Worm (Caenorhabditis elegans) whole organism, L3 larva: ENCODE measurements around the gene R07B7.10.
A peak's percentile ranks its signal among the peaks of the same experiment; 100 is the strongest.

Experiments used
- aly-2 ChIP-seq: fragments of 150-350 bp; optimal IDR thresholded peaks from 2 replicates; lab custom pipeline; 2014; ENCODE audit warnings: missing biosample characterization, missing genetic modification characterization
- ceh-28 ChIP-seq: fragments of 150-350 bp; optimal IDR thresholded peaks from 2 replicates; lab custom pipeline; 2014; ENCODE audit warnings: missing biosample characterization, missing genetic modification reagents, missing genetic modification characterization
- ceh-82 ChIP-seq: fragments of 150-350 bp; optimal IDR thresholded peaks from 2 replicates; lab custom pipeline; 2014; ENCODE audit warnings: missing biosample characterization, missing genetic modification characterization
- daf-12 ChIP-seq: fragments of 150-350 bp; optimal IDR thresholded peaks from 2 replicates; lab custom pipeline; 2014; ENCODE audit warnings: missing biosample characterization, missing genetic modification reagents, missing genetic modification characterization
- egl-27 ChIP-seq: sonication (generic microtip); optimal IDR thresholded peaks from 4 replicates; lab custom pipeline; 2017; ENCODE audit warnings: missing biosample characterization, missing genetic modification reagents, missing genetic modification characterization
- egl-5 ChIP-seq: fragments of 150-350 bp; optimal IDR thresholded peaks from 2 replicates; lab custom pipeline; 2017; ENCODE audit warnings: missing biosample characterization, missing genetic modification reagents, missing genetic modification characterization, inconsistent platforms
- elt-1 ChIP-seq: fragments of 150-350 bp; optimal IDR thresholded peaks from 2 replicates; lab custom pipeline; 2014; ENCODE audit warnings: missing biosample characterization, missing genetic modification characterization
- elt-2 ChIP-seq: sonication (generic microtip); optimal IDR thresholded peaks from 2 replicates; lab custom pipeline; 2016; ENCODE audit warnings: missing genetic modification reagents, mild to moderate bottlenecking, missing genetic modification characterization, missing compliant biosample characterization
- fos-1 ChIP-seq: fragments of 150-350 bp; optimal IDR thresholded peaks from 2 replicates; lab custom pipeline; 2014; ENCODE audit warnings: missing biosample characterization, missing genetic modification characterization
- hmg-11 ChIP-seq: sonication (generic microtip); optimal IDR thresholded peaks from 2 replicates; lab custom pipeline; 2016; ENCODE audit warnings: missing genetic modification characterization, missing compliant biosample characterization
- jun-1 ChIP-seq: fragments of 150-350 bp; optimal IDR thresholded peaks from 2 replicates; lab custom pipeline; 2014; ENCODE audit warnings: missing biosample characterization, missing genetic modification reagents, missing genetic modification characterization
- lin-39 ChIP-seq: fragments of 150-350 bp; optimal IDR thresholded peaks from 2 replicates; lab custom pipeline; 2018; ENCODE audit warnings: missing biosample characterization, missing genetic modification reagents, missing genetic modification characterization
- lsy-12 ChIP-seq: sonication (generic microtip); optimal IDR thresholded peaks from 2 replicates; lab custom pipeline; 2016; ENCODE audit warnings: mild to moderate bottlenecking, missing genetic modification characterization, missing compliant biosample characterization
- nfya-1 ChIP-seq: sonication (generic microtip); optimal IDR thresholded peaks from 2 replicates; lab custom pipeline; 2017; ENCODE audit warnings: missing genetic modification characterization, mild to moderate bottlenecking, missing compliant biosample characterization, antibody characterized with exemption, moderate library complexity; ENCODE audit not compliant: insufficient read depth
- nhr-11 ChIP-seq: fragments of 150-350 bp; optimal IDR thresholded peaks from 2 replicates; lab custom pipeline; 2014; ENCODE audit warnings: missing biosample characterization, missing genetic modification characterization
- nhr-12 ChIP-seq: fragments of 150-350 bp; optimal IDR thresholded peaks from 2 replicates; lab custom pipeline; 2014; ENCODE audit warnings: missing biosample characterization, missing genetic modification characterization
- nhr-23 ChIP-seq: fragments of 150-350 bp; optimal IDR thresholded peaks from 2 replicates; lab custom pipeline; 2014; ENCODE audit warnings: missing biosample characterization, missing genetic modification reagents, missing genetic modification characterization
- nhr-25 ChIP-seq: sonication (generic microtip); optimal IDR thresholded peaks from 2 replicates; lab custom pipeline; 2017; ENCODE audit warnings: missing biosample characterization, missing genetic modification characterization
- nhr-28 ChIP-seq: fragments of 150-350 bp; optimal IDR thresholded peaks from 2 replicates; lab custom pipeline; 2014; ENCODE audit warnings: missing biosample characterization, missing genetic modification characterization
- nhr-67 ChIP-seq: fragments of 150-350 bp; optimal IDR thresholded peaks from 2 replicates; lab custom pipeline; 2014; ENCODE audit warnings: missing biosample characterization, missing genetic modification characterization
- nhr-76 ChIP-seq: fragments of 150-350 bp; sonication (generic microtip); optimal IDR thresholded peaks from 5 replicates; lab custom pipeline; 2014; ENCODE audit warnings: missing biosample characterization, missing genetic modification characterization
- nhr-77 ChIP-seq: fragments of 150-350 bp; optimal IDR thresholded peaks from 2 replicates; lab custom pipeline; 2014; ENCODE audit warnings: missing biosample characterization, missing genetic modification characterization
- pha-4 ChIP-seq: fragments of 150-350 bp; optimal IDR thresholded peaks from 2 replicates; lab custom pipeline; 2014; ENCODE audit warnings: missing biosample characterization, missing genetic modification reagents, missing genetic modification characterization
- pqm-1 ChIP-seq: fragments of 150-350 bp; optimal IDR thresholded peaks from 2 replicates; lab custom pipeline; 2017; ENCODE audit warnings: missing biosample characterization, missing genetic modification characterization, inconsistent platforms
- sea-2 ChIP-seq: fragments of 150-350 bp; sonication (generic microtip); optimal IDR thresholded peaks from 4 replicates; lab custom pipeline; 2014; ENCODE audit warnings: missing biosample characterization, missing genetic modification reagents, missing genetic modification characterization
- skn-1 ChIP-seq: fragments of 150-350 bp; optimal IDR thresholded peaks from 2 replicates; lab custom pipeline; 2014; ENCODE audit warnings: missing biosample characterization, missing genetic modification characterization
- snpc-4 ChIP-seq: fragments of 150-350 bp; optimal IDR thresholded peaks from 2 replicates; lab custom pipeline; 2014; ENCODE audit warnings: missing biosample characterization, missing genetic modification characterization
- unc-39 ChIP-seq: sonication (generic microtip); optimal IDR thresholded peaks from 4 replicates; lab custom pipeline; 2017; ENCODE audit warnings: missing biosample characterization, missing genetic modification characterization
- unc-62 ChIP-seq: fragments of 150-350 bp; sonication (generic microtip); optimal IDR thresholded peaks from 4 replicates; lab custom pipeline; 2014; ENCODE audit warnings: missing biosample characterization, missing genetic modification reagents, missing genetic modification characterization
- zag-1 ChIP-seq: fragments of 150-350 bp; optimal IDR thresholded peaks from 2 replicates; lab custom pipeline; 2014; ENCODE audit warnings: missing biosample characterization, missing genetic modification characterization
- ztf-11 ChIP-seq: fragments of 150-350 bp; optimal IDR thresholded peaks from 2 replicates; lab custom pipeline; 2014; ENCODE audit warnings: missing biosample characterization, missing genetic modification characterization

R07B7.10 gene

ce11 chrV:12098123-12098522 lies 15.1 kb downstream of the R07B7.10 start, which contains the start of gene nhr-209:
Gene nhr-209 (plus strand): TSS chrV:12098149.
- TF ChIP-seq pqm-1 (tag; lab: Kevin White, UChicago) (no peak), elt-1 (tag; lab: Kevin White, UChicago) (no peak), nhr-28 (tag; lab: Kevin White, UChicago) (no peak), unc-39 (tag; lab: Kevin White, UChicago) (no peak), nhr-67 (tag; lab: Kevin White, UChicago) (no peak), nfya-1 (no peak), nhr-77 (tag; lab: Kevin White, UChicago) (no peak), nhr-76 (tag; lab: Kevin White, UChicago) (no peak), jun-1 (tag; lab: Kevin White, UChicago) (no peak), ztf-11 (no peak), skn-1 (tag; lab: Kevin White, UChicago) (no peak), pha-4 (tag; lab: Kevin White, UChicago) (no peak)

- TF ChIP-seq egl-27 (tag; lab: Kevin White, UChicago) (no peak), pha-4 (tag; lab: Kevin White, UChicago) (peak; percentile 75), snpc-4 (peak; percentile 32), pqm-1 (tag; lab: Kevin White, UChicago) (peak; percentile 25), elt-2 (tag; lab: Kevin White, UChicago) (peak; percentile 23), ceh-28 (tag; lab: Kevin White, UChicago) (peak; percentile 42), hmg-11 (tag; lab: Kevin White, UChicago) (peak; percentile 25), fos-1 (tag; lab: Kevin White, UChicago) (no peak)
Observed at ce11 chrV:12100794-12101343, 17.9 kb downstream of the R07B7.10 start, which contains the start of gene nhr-154. Gene nhr-154 (plus strand): TSS chrV:12101293.

- TF ChIP-seq zag-1 (tag; lab: Kevin White, UChicago), result no peak
- no peak for TF ChIP-seq nhr-23 (tag; lab: Kevin White, UChicago)
- TF ChIP-seq elt-2 (tag; lab: Kevin White, UChicago), result peak; percentile 17
- no peak for TF ChIP-seq sea-2 (GFP tag; lab: Kevin White, UChicago)
- no peak for TF ChIP-seq ceh-82 (tag; lab: Kevin White, UChicago)
- no peak for TF ChIP-seq egl-5 (tag; lab: Kevin White, UChicago)
- no peak for TF ChIP-seq nfya-1
- peak; percentile 34 for TF ChIP-seq pqm-1 (tag; lab: Kevin White, UChicago)
- no peak for TF ChIP-seq unc-62 (GFP tag; lab: Kevin White, UChicago)
- no peak for TF ChIP-seq aly-2 (tag; lab: Kevin White, UChicago)
- no peak for TF ChIP-seq lin-39
- TF ChIP-seq, all 47 proteins: peak for 2
Observed at ce11 chrV:12103920-12104319, 20.9 kb downstream of the R07B7.10 start, which contains the start of gene nhr-153. Gene nhr-153 (plus strand): TSS chrV:12104220.

ce11 chrV:12106841-12107240 lies 23.8 kb downstream of the R07B7.10 start, which contains the start of gene nhr-136:
Gene nhr-136 (plus strand): TSS chrV:12107141.
- TF ChIP-seq nhr-12 (tag; lab: Kevin White, UChicago), result no peak
- TF ChIP-seq zag-1 (tag; lab: Kevin White, UChicago), result no peak
- TF ChIP-seq nhr-76 (tag; lab: Kevin White, UChicago), result no peak
- no peak for TF ChIP-seq nfya-1

- no peak for TF ChIP-seq nhr-11 (tag; lab: Kevin White, UChicago)
- peak; percentile 2 for TF ChIP-seq nhr-25 (tag; lab: Kevin White, UChicago)
- TF ChIP-seq pha-4 (tag; lab: Kevin White, UChicago), result peak; percentile 53
- TF ChIP-seq nhr-23 (tag; lab: Kevin White, UChicago), result peak; percentile 49
- TF ChIP-seq, all 47 proteins: peak for 3
Observed at ce11 chrV:12111452-12111851, 28.4 kb downstream of the R07B7.10 start, which contains the start of gene lhpp-1. Gene lhpp-1 (minus strand): TSS chrV:12111805.

- TF ChIP-seq lsy-12, result no peak
- no peak for TF ChIP-seq daf-12 (tag; lab: Kevin White, UChicago)
- TF ChIP-seq elt-2 (tag; lab: Kevin White, UChicago), result peak; percentile 57
- TF ChIP-seq pqm-1 (tag; lab: Kevin White, UChicago), result peak; percentile 45
Observed at ce11 chrV:12113726-12114125, 30.7 kb downstream of the R07B7.10 start.
